Fruit fly (Drosophila melanogaster) whole organism, pupa: Measurements from ENCODE around the gene LManII.
A peak's percentile ranks its signal among the peaks of the same experiment; 100 is the strongest.

Source experiments
- CG10348 ChIP-seq: fragments of 200-800 bp; sonication (Bioruptor generic); IDR thresholded peaks from 2 replicates; pipeline ENCODE4 v1.3.6; 2022; ENCODE audit warnings: missing biosample characterization, missing genetic modification characterization
- CG12605 ChIP-seq: fragments of 200-800 bp; sonication (Bioruptor generic); IDR thresholded peaks from 2 replicates; pipeline ENCODE4 v1.3.6; 2022; ENCODE audit warnings: missing biosample characterization, missing genetic modification characterization
- CG13204 ChIP-seq: fragments of 200-800 bp; sonication (Bioruptor generic); optimal IDR thresholded peaks from 2 replicates; lab custom pipeline; 2018; ENCODE audit warnings: missing biosample characterization, mild to moderate bottlenecking, missing genetic modification characterization, moderate library complexity
- CG14655 ChIP-seq: fragments of 200-800 bp; sonication (Bioruptor generic); optimal IDR thresholded peaks from 3 replicates; lab custom pipeline; 2017; ENCODE audit warnings: mild to moderate bottlenecking, missing biosample characterization, missing genetic modification reagents, missing genetic modification characterization
- CG15710 ChIP-seq: fragments of 200-800 bp; sonication (Bioruptor generic); optimal IDR thresholded peaks from 2 replicates; lab custom pipeline; 2018; ENCODE audit warnings: missing biosample characterization, mild to moderate bottlenecking, missing genetic modification characterization, moderate library complexity
- CG17806 ChIP-seq: fragments of 200-800 bp; sonication (Bioruptor generic); optimal IDR thresholded peaks from 2 replicates; lab custom pipeline; 2018; ENCODE audit warnings: missing biosample characterization, mild to moderate bottlenecking, missing genetic modification characterization, moderate library complexity
- CG32121 ChIP-seq: fragments of 200-800 bp; sonication (Bioruptor generic); IDR thresholded peaks from 2 replicates; pipeline ENCODE4 v1.3.6; 2022; ENCODE audit warnings: missing biosample characterization, missing genetic modification characterization
- CG34367 ChIP-seq: fragments of 200-800 bp; sonication (Bioruptor generic); optimal IDR thresholded peaks from 2 replicates; lab custom pipeline; 2018; ENCODE audit warnings: missing biosample characterization, mild to moderate bottlenecking, missing genetic modification characterization
- CG4496 ChIP-seq: fragments of 200-800 bp; sonication (Bioruptor generic); IDR thresholded peaks from 3 replicates; pipeline ENCODE4 v1.3.6; 2022; ENCODE audit warnings: missing biosample characterization, missing genetic modification characterization
- CG8159 ChIP-seq: fragments of 200-800 bp; sonication (Bioruptor generic); optimal IDR thresholded peaks from 3 replicates; lab custom pipeline; 2018; ENCODE audit warnings: missing biosample characterization, mild to moderate bottlenecking, missing genetic modification characterization, moderate library complexity
- CG8301 ChIP-seq: fragments of 200-800 bp; sonication (Bioruptor generic); optimal IDR thresholded peaks from 2 replicates; lab custom pipeline; 2018; ENCODE audit warnings: missing biosample characterization, mild to moderate bottlenecking, missing genetic modification characterization
- CG9948 ChIP-seq: fragments of 200-800 bp; sonication (Bioruptor generic); optimal IDR thresholded peaks from 2 replicates; lab custom pipeline; 2018; ENCODE audit warnings: missing biosample characterization, mild to moderate bottlenecking, missing genetic modification characterization, moderate library complexity
- D1 ChIP-seq: fragments of 200-800 bp; sonication (Bioruptor generic); optimal IDR thresholded peaks from 2 replicates; lab custom pipeline; 2018; ENCODE audit warnings: missing biosample characterization, mild to moderate bottlenecking, missing genetic modification characterization, moderate library complexity
- EcR ChIP-seq: fragments of 200-800 bp; sonication (Bioruptor generic); optimal IDR thresholded peaks from 3 replicates; lab custom pipeline; 2019; ENCODE audit warnings: missing biosample characterization, missing genetic modification characterization, mild to moderate bottlenecking, moderate library complexity, missing genetic modification reagents
- Ets98B ChIP-seq: fragments of 200-800 bp; sonication (Bioruptor generic); IDR thresholded peaks from 2 replicates; pipeline ENCODE4 v1.3.6; 2022; ENCODE audit warnings: missing biosample characterization, missing genetic modification characterization
- Pif1A ChIP-seq: fragments of 200-800 bp; sonication (Bioruptor generic); optimal IDR thresholded peaks from 3 replicates; lab custom pipeline; 2016; ENCODE audit warnings: missing biosample characterization, missing genetic modification characterization
- Pif1B ChIP-seq: fragments of 200-800 bp; sonication (Bioruptor generic); optimal IDR thresholded peaks from 3 replicates; lab custom pipeline; 2016; ENCODE audit warnings: missing biosample characterization, missing genetic modification characterization
- Snoo ChIP-seq: fragments of 200-800 bp; sonication (Bioruptor generic); optimal IDR thresholded peaks from 3 replicates; lab custom pipeline; 2017; ENCODE audit warnings: missing biosample characterization, mild to moderate bottlenecking, missing genetic modification characterization, inconsistent platforms
- fd96Ca ChIP-seq: fragments of 200-800 bp; sonication (Bioruptor generic); IDR thresholded peaks from 3 replicates; pipeline ENCODE4 v1.3.6; 2022; ENCODE audit warnings: missing biosample characterization, missing genetic modification characterization
- gl ChIP-seq: fragments of 200-800 bp; sonication (Bioruptor generic); optimal IDR thresholded peaks from 2 replicates; lab custom pipeline; 2018; ENCODE audit warnings: missing biosample characterization, mild to moderate bottlenecking, missing genetic modification characterization
- rn ChIP-seq: fragments of 200-800 bp; sonication (Bioruptor generic); IDR thresholded peaks from 2 replicates; pipeline ENCODE4 v1.3.6; 2022; ENCODE audit warnings: missing biosample characterization, missing genetic modification characterization

LManII gene

DNA sequence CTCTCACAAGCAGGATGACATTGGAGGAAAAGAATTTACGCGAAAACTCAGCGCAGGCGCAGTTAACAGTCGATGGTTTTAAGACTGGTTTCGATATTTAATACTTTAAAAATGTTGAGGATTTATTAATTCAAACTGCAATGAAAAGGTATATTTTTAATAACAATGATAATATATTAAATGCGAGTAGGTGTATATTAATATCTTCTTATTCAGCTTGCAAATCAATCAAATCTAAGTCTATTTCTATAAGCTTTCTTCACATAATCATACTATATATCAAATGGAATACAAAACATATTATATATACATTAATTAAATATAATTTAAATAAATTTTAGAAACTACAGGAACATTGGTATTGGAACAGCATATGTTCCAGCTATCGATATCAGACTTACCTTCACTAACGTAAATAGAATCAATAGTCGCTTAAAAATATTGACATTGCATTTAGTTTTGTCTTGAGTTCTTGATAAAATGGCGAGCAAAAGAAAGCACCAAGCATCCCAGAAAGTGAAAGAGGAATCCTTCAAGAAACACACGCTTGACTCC lies 21.8 kb upstream of the LManII start, which contains the start of the genes TBC1D16 and holn1:
TSS of gene TBC1D16 (minus strand) at position 51 of the 555 bp plus-strand sequence.
TSS of gene holn1 (plus strand) at position 390 of the 555 bp plus-strand sequence.
- TF ChIP-seq rn (GFP tag; lab: Robert Waterston, UW) (no peak), CG9948 (no peak), gl (no peak), CG15710 (tag; lab: Kevin White, UChicago) (no peak), EcR (no peak), CG32121 (GFP tag; lab: Robert Waterston, UW) (no peak), CG8301 (tag; lab: Kevin White, UChicago) (no peak), CG14655 (no peak), Pif1B (no peak), Ets98B (GFP tag; lab: Robert Waterston, UW) (no peak), D1 (tag; lab: Kevin White, UChicago) (no peak), Pif1A (GFP tag; lab: Kevin White, UChicago) (no peak), Snoo (no peak), fd96Ca (GFP tag; lab: Robert Waterston, UW) (no peak), CG4496 (GFP tag; lab: Robert Waterston, UW) (no peak), CG17806 (no peak), CG13204 (no peak), CG34367 (tag; lab: Kevin White, UChicago) (no peak)

DNA sequence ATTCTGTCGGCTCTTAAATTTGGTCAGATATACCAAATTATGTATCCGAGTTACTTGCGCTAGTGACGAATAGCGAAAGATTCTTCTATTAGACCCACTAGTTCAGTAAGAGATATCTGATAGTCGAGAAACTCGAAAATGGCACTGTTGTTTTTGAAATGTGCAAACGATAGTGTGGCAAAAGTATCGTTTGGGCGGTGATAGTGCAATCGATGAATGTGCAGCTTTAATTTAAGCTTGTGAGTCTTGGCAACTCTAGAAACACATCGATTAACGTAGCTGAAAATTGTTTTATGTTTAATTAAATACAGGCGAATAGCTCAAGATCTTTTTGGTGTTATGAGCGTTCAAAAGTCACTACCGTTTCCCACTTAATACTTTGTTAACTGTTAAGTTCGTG lies 20.1 kb upstream of the LManII start, which contains the start of gene STUB1:
TSS of gene STUB1 (plus strand) at position 232 of the 400 bp plus-strand sequence.
- TF ChIP-seq CG17806 (no peak), CG8301 (tag; lab: Kevin White, UChicago) (no peak), CG10348 (GFP tag; lab: Robert Waterston, UW) (no peak), CG13204 (no peak), Pif1B (no peak), EcR (no peak), CG9948 (no peak), CG8159 (no peak), Pif1A (GFP tag; lab: Kevin White, UChicago) (no peak), Ets98B (GFP tag; lab: Robert Waterston, UW) (no peak), rn (GFP tag; lab: Robert Waterston, UW) (no peak), fd96Ca (GFP tag; lab: Robert Waterston, UW) (no peak), CG15710 (tag; lab: Kevin White, UChicago) (no peak)

DNA sequence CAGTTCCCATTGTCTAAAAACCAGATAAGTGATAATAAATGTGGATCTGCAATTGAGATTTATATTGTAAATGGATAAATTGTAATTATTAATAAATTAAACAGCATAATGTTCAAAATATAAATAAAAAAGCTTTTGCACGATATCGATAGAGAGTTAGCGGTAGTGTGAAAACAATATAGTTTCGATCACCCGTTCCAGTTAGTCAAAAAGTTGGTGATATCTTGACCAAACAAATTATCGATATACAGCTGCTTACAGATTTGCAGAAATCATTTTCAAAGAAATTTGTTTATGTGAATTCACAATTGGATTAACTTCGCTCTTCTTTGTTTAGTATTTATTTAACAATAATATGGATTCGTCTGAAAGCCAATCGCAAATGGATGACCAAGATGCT lies 18.3 kb upstream of the LManII start, which contains the start of gene Nse4:
TSS of gene Nse4 (plus strand) at position 267 of the 400 bp plus-strand sequence.
- TF ChIP-seq gl (no peak), D1 (tag; lab: Kevin White, UChicago) (no peak), CG4496 (GFP tag; lab: Robert Waterston, UW) (no peak), CG13204 (no peak), fd96Ca (GFP tag; lab: Robert Waterston, UW) (no peak)

dm6 chr2L:10442048-10442790 lies 15.2 kb upstream of the LManII start, which contains the start of gene loh:
loh (plus strand) TSS chr2L:10442534.
- TF ChIP-seq Snoo = peak; percentile 41
- TF ChIP-seq fd96Ca (GFP tag; lab: Robert Waterston, UW) = no peak

DNA sequence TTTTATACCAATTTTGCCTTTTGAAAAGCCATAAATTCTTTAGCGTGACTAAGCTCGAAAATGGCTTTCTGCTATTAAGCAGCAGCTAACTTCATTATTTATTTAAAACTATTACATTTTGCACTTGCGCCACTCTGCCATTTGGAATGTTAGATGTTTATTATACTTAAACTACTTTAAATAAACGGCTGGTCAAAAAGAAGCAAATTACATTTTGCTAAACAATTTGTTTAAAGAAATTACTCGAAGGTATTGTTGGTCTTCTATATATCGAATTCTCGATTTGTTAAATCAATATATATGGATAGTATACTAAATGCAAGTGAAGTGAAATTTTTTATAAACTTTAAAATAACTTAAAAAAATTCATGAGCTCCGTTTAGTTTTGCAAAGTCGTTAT lies 5.2 kb upstream of the LManII start, which contains the start of gene ppk10:
TSS of gene ppk10 (minus strand) at position 101 of the 400 bp plus-strand sequence.
- TF ChIP-seq CG34367 (tag; lab: Kevin White, UChicago) (no peak), fd96Ca (GFP tag; lab: Robert Waterston, UW) (no peak), Pif1B (no peak), D1 (tag; lab: Kevin White, UChicago) (no peak), CG17806 (no peak), CG15710 (tag; lab: Kevin White, UChicago) (no peak), CG9948 (no peak), CG10348 (GFP tag; lab: Robert Waterston, UW) (no peak), CG32121 (GFP tag; lab: Robert Waterston, UW) (no peak), gl (no peak), EcR (no peak), Pif1A (GFP tag; lab: Kevin White, UChicago) (no peak), CG13204 (no peak), CG14655 (no peak)
- TF ChIP-seq, all 21 proteins: peak for 0

DNA sequence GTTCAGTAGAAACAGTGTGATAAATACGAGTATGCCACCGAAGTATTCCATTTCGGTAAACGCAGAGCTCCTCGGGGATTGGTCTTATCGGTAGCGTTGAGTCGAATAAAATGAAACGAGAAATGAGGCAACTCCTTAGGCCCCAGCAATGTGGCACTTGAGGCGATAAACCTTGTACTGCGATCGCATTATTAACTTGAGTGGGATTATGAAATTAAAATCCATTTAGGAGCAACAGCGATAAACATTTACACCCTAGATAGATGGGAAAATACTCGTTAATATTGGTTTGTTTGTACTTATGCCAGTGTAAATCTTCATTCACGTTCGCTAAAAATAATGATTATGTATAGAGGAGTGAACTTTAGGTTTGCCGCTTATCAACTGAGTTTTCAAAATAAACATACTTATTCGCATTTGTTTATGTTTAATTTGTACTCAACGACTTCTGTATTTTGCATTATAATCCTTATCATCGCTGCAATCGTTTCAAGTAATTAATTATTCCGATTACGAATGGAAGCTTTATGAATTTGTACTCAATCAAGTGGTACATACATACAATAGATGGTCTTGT lies 1.4 kb upstream of the LManII start:
- TF ChIP-seq CG9948 (no peak), CG14655 (no peak), D1 (tag; lab: Kevin White, UChicago) (no peak), fd96Ca (GFP tag; lab: Robert Waterston, UW) (no peak), EcR (no peak), gl (no peak), rn (GFP tag; lab: Robert Waterston, UW) (no peak), CG12605 (no peak), Ets98B (GFP tag; lab: Robert Waterston, UW) (no peak), Pif1A (GFP tag; lab: Kevin White, UChicago) (no peak), CG34367 (tag; lab: Kevin White, UChicago) (no peak), CG10348 (GFP tag; lab: Robert Waterston, UW) (no peak)
